Worm (Caenorhabditis elegans) whole organism, midembryonic: ENCODE results near the gene ZK637.14.

ENCODE experiments used
- cog-1 ChIP-seq: sonication (generic microtip); optimal IDR thresholded peaks from 2 replicates; lab custom pipeline; 2016; ENCODE audit warnings: missing genetic modification characterization, missing compliant biosample characterization
- flt-1 ChIP-seq: fragments of 200-800 bp; sonication (Bioruptor generic); IDR thresholded peaks from 2 replicates; pipeline ENCODE4 v1.3.6; 2022; ENCODE audit warnings: missing genetic modification characterization, missing compliant biosample characterization
- klf-2 ChIP-seq: fragments of 200-800 bp; sonication (Bioruptor generic); conservative IDR thresholded peaks from 2 replicates; pipeline ENCODE4 v1.3.6; 2022; ENCODE audit warnings: missing genetic modification reagents, missing genetic modification characterization, missing compliant biosample characterization
- med-1 ChIP-seq: sonication (generic microtip); optimal IDR thresholded peaks from 2 replicates; lab custom pipeline; 2017; ENCODE audit warnings: missing genetic modification characterization, mild to moderate bottlenecking, missing compliant biosample characterization, antibody characterized with exemption, missing genetic modification reagents; ENCODE audit not compliant: insufficient read depth
- ref-1 ChIP-seq: fragments of 200-800 bp; sonication (Bioruptor generic); conservative IDR thresholded peaks from 2 replicates; pipeline ENCODE4 v1.3.6; 2022; ENCODE audit warnings: missing genetic modification reagents, missing genetic modification characterization, missing compliant biosample characterization
- ztf-23 ChIP-seq: fragments of 200-800 bp; sonication (Bioruptor generic); IDR thresholded peaks from 2 replicates; pipeline ENCODE4 v1.3.6; 2022; ENCODE audit warnings: missing genetic modification reagents, missing genetic modification characterization, missing compliant biosample characterization
- ztf-29 ChIP-seq: fragments of 200-800 bp; sonication (Bioruptor generic); IDR thresholded peaks from 2 replicates; pipeline ENCODE4 v1.3.6; 2022; ENCODE audit warnings: missing genetic modification reagents, missing genetic modification characterization, missing compliant biosample characterization

DNA sequence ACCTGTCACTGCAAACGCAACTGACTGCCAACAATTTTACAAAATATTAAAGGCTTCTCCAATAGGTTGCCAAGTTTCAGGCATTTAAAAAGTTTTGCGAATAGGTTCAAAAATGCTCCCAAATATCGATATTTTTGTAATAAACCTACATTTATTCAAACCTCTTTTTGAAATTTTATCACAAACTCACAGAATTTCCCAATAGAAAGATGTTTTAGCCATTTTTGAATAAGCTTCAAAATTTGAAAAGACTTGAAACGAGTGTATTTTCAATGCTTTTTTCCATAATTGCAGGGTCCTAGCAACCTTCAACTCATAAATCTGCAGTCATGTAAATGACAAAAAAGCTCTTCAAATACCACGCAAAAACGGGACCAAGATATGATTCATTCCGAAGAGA is 6.6 kb downstream of the ZK637.14 start:
- TF ChIP-seq flt-1 (GFP tag; lab: Robert Waterston, UW) = no peak
- no peak for TF ChIP-seq cog-1
- no peak for TF ChIP-seq med-1 (GFP tag; lab: Kevin White, UChicago)
- TF ChIP-seq ztf-29 (GFP tag; lab: Robert Waterston, UW) = no peak
- no peak for TF ChIP-seq ref-1 (GFP tag; lab: Robert Waterston, UW)
- no peak for TF ChIP-seq ztf-23 (GFP tag; lab: Robert Waterston, UW)
- no peak for TF ChIP-seq klf-2 (GFP tag; lab: Robert Waterston, UW)
